Worm (Caenorhabditis elegans): Measurements from ENCODE around the gene F09E10.1.

ce11 chrX:1502490-1502889, at the start of gene F09E10.1:
- TF ChIP-seq unc-130 (GFP tag; optimal IDR thresholded peaks at IDR 0.05) = no peak
- TF ChIP-seq nfyb-1 (GFP tag; IDR thresholded peaks at IDR 0.05) = no peak
- no peak for TF ChIP-seq mxl-1 (tag; optimal IDR thresholded peaks at IDR 0.05)
- no peak for TF ChIP-seq bed-1 (GFP tag; IDR thresholded peaks at IDR 0.05)
- TF ChIP-seq madf-8 (GFP tag; conservative IDR thresholded peaks at IDR 0.05) = no peak
- no peak for TF ChIP-seq ceh-79 (tag; optimal IDR thresholded peaks at IDR 0.05)
- TF ChIP-seq xnd-1 (tag; optimal IDR thresholded peaks at IDR 0.05) = no peak
- TF ChIP-seq ceh-58 (GFP tag; IDR thresholded peaks at IDR 0.05) = no peak
